Worm (Caenorhabditis elegans) whole organism, midembryonic: ENCODE measurements around the gene C26B9.1.

ENCODE experiments used
- T22C8.4 ChIP-seq: fragments of 200-800 bp; sonication (Bioruptor generic); IDR thresholded peaks from 2 replicates; pipeline ENCODE4 v1.3.6; 2022; ENCODE audit warnings: missing genetic modification characterization, missing compliant biosample characterization
- klf-2 ChIP-seq: fragments of 200-800 bp; sonication (Bioruptor generic); conservative IDR thresholded peaks from 2 replicates; pipeline ENCODE4 v1.3.6; 2022; ENCODE audit warnings: missing genetic modification reagents, missing genetic modification characterization, missing compliant biosample characterization

ce11 chrX:5346303-5346702 lies 1.9 kb downstream of the C26B9.1 start:
- TF ChIP-seq T22C8.4 (GFP tag; lab: Robert Waterston, UW) (no peak), klf-2 (GFP tag; lab: Robert Waterston, UW) (no peak)
